Fruit fly (Drosophila melanogaster) whole organism, embryonic: ENCODE results near the gene SMC3.

Experiments
- Aef1 ChIP-seq: fragments of 200-800 bp; sonication (Bioruptor generic); IDR thresholded peaks from 3 replicates; pipeline ENCODE4 v1.3.6; 2022; ENCODE audit warnings: missing biosample characterization, missing genetic modification characterization
- Awh ChIP-seq: fragments of 200-800 bp; sonication (Bioruptor generic); IDR thresholded peaks from 2 replicates; pipeline ENCODE4, ENCODE4 v1.3.6; 2022; ENCODE audit warnings: missing biosample characterization, missing genetic modification characterization
- B-H1 ChIP-seq: fragments of 200-800 bp; sonication (Bioruptor generic); IDR thresholded peaks from 3 replicates; pipeline ENCODE4 v1.3.6; 2022; ENCODE audit warnings: missing biosample characterization, missing genetic modification characterization
- CG10462 ChIP-seq: fragments of 200-800 bp; sonication (Bioruptor generic); optimal IDR thresholded peaks from 2 replicates; lab custom pipeline; 2016; ENCODE audit warnings: missing biosample characterization, missing genetic modification characterization
- CG10959 ChIP-seq: fragments of 200-800 bp; sonication (Bioruptor generic); IDR thresholded peaks from 2 replicates; pipeline ENCODE4 v1.3.6; 2022; ENCODE audit warnings: missing biosample characterization, missing genetic modification characterization
- CG11696 ChIP-seq: fragments of 200-800 bp; sonication (Bioruptor generic); IDR thresholded peaks from 2 replicates; pipeline ENCODE4 v1.3.6; 2022; ENCODE audit warnings: missing biosample characterization, missing genetic modification characterization
- CG12071 ChIP-seq: fragments of 200-800 bp; sonication (Bioruptor generic); optimal IDR thresholded peaks from 3 replicates; lab custom pipeline; 2018; ENCODE audit warnings: missing biosample characterization, mild to moderate bottlenecking, missing genetic modification characterization
- CG14050 ChIP-seq: fragments of 200-800 bp; sonication (Bioruptor generic); IDR thresholded peaks from 3 replicates; pipeline ENCODE4 v1.3.6; 2022; ENCODE audit warnings: missing biosample characterization, missing genetic modification characterization
- CG15514 ChIP-seq: fragments of 200-800 bp; sonication (Bioruptor generic); optimal IDR thresholded peaks from 3 replicates; lab custom pipeline; 2017; ENCODE audit warnings: missing biosample characterization, missing genetic modification characterization, mild to moderate bottlenecking, moderate library complexity, missing genetic modification reagents
- CG17359 ChIP-seq: fragments of 200-800 bp; sonication (Bioruptor generic); optimal IDR thresholded peaks from 3 replicates; lab custom pipeline; 2018; ENCODE audit warnings: missing biosample characterization, mild to moderate bottlenecking, missing genetic modification characterization, moderate library complexity
- CG17361 ChIP-seq: fragments of 200-800 bp; sonication (Bioruptor generic); IDR thresholded peaks from 3 replicates; pipeline ENCODE4 v1.3.6; 2022; ENCODE audit warnings: missing biosample characterization, missing genetic modification characterization
- CG17385 ChIP-seq: fragments of 200-800 bp; sonication (Bioruptor generic); optimal IDR thresholded peaks from 3 replicates; lab custom pipeline; 2018; ENCODE audit warnings: missing biosample characterization, mild to moderate bottlenecking, missing genetic modification characterization
- CG2202 ChIP-seq: fragments of 200-800 bp; sonication (Bioruptor generic); optimal IDR thresholded peaks from 2 replicates; lab custom pipeline; 2018; ENCODE audit warnings: missing biosample characterization, mild to moderate bottlenecking, missing genetic modification characterization
- CG30020 ChIP-seq: fragments of 200-800 bp; optimal IDR thresholded peaks from 2 replicates; lab custom pipeline; 2019; ENCODE audit warnings: missing biosample characterization, mild to moderate bottlenecking, missing genetic modification characterization, moderate library complexity
- CG3163 ChIP-seq: fragments of 200-800 bp; sonication (Bioruptor generic); optimal IDR thresholded peaks from 3 replicates; lab custom pipeline; 2016; ENCODE audit warnings: missing biosample characterization, missing genetic modification characterization
- CG3281 ChIP-seq: fragments of 200-800 bp; sonication (Bioruptor generic); optimal IDR thresholded peaks from 3 replicates; lab custom pipeline; 2017; ENCODE audit warnings: missing biosample characterization, mild to moderate bottlenecking, missing genetic modification characterization
- CG3995 ChIP-seq: fragments of 200-800 bp; sonication (Bioruptor generic); optimal IDR thresholded peaks from 3 replicates; lab custom pipeline; 2016; ENCODE audit warnings: missing biosample characterization, missing genetic modification characterization
- CG4707 ChIP-seq: fragments of 200-800 bp; sonication (Bioruptor generic); optimal IDR thresholded peaks from 2 replicates; lab custom pipeline; 2018; ENCODE audit warnings: missing biosample characterization, mild to moderate bottlenecking, missing genetic modification characterization, moderate library complexity
- CG6813 ChIP-seq: fragments of 200-800 bp; sonication (Bioruptor generic); optimal IDR thresholded peaks from 2 replicates; lab custom pipeline; 2017; ENCODE audit warnings: missing biosample characterization, missing genetic modification characterization, mild to moderate bottlenecking, moderate library complexity, missing genetic modification reagents
- CG7271 ChIP-seq: fragments of 200-800 bp; sonication (Bioruptor generic); optimal IDR thresholded peaks from 2 replicates; lab custom pipeline; 2018; ENCODE audit warnings: missing biosample characterization, mild to moderate bottlenecking, missing genetic modification characterization, moderate library complexity
- CG7372 ChIP-seq: fragments of 200-800 bp; sonication (Bioruptor generic); IDR thresholded peaks from 2 replicates; pipeline ENCODE4 v1.3.6; 2022; ENCODE audit warnings: missing biosample characterization, missing genetic modification characterization
- CG7745 ChIP-seq: fragments of 200-800 bp; sonication (Bioruptor generic); optimal IDR thresholded peaks from 2 replicates; lab custom pipeline; 2018; ENCODE audit warnings: missing biosample characterization, mild to moderate bottlenecking, missing genetic modification characterization, moderate library complexity
- CG8765 ChIP-seq: fragments of 200-800 bp; sonication (Bioruptor generic); IDR thresholded peaks from 2 replicates; pipeline ENCODE4 v1.3.6; 2022; ENCODE audit warnings: missing biosample characterization, missing genetic modification characterization
- CHES-1-like ChIP-seq: fragments of 200-800 bp; sonication (Bioruptor generic); optimal IDR thresholded peaks from 2 replicates; lab custom pipeline; 2016; ENCODE audit warnings: missing biosample characterization, missing genetic modification characterization
- CrebB ChIP-seq: fragments of 200-800 bp; sonication (Bioruptor generic); optimal IDR thresholded peaks from 3 replicates; lab custom pipeline; 2018; ENCODE audit warnings: missing biosample characterization, mild to moderate bottlenecking, missing genetic modification characterization
- ERR ChIP-seq: fragments of 200-800 bp; sonication (Bioruptor generic); optimal IDR thresholded peaks from 2 replicates; lab custom pipeline; 2016; ENCODE audit warnings: missing biosample characterization, missing genetic modification characterization
- HmgD ChIP-seq: fragments of 200-800 bp; sonication (Bioruptor generic); optimal IDR thresholded peaks from 3 replicates; lab custom pipeline; 2016; ENCODE audit warnings: missing biosample characterization, missing genetic modification characterization
- Hmr ChIP-seq: fragments of 200-800 bp; sonication (Bioruptor generic); optimal IDR thresholded peaks from 3 replicates; lab custom pipeline; 2017; ENCODE audit warnings: mild to moderate bottlenecking, missing biosample characterization, missing genetic modification reagents, missing genetic modification characterization
- Lhr ChIP-seq: fragments of 200-800 bp; sonication (Bioruptor generic); optimal IDR thresholded peaks from 3 replicates; lab custom pipeline; 2017; ENCODE audit warnings: mild to moderate bottlenecking, missing biosample characterization, missing genetic modification reagents, missing genetic modification characterization
- Lim3 ChIP-seq: fragments of 200-800 bp; sonication (Bioruptor generic); IDR thresholded peaks from 2 replicates; pipeline ENCODE4 v1.3.6; 2022; ENCODE audit warnings: missing biosample characterization, missing genetic modification characterization
- Side ChIP-seq: fragments of 200-800 bp; sonication (Bioruptor generic); optimal IDR thresholded peaks from 2 replicates; lab custom pipeline; 2016; ENCODE audit warnings: missing biosample characterization, missing genetic modification characterization
- Sry-β ChIP-seq: fragments of 200-800 bp; sonication (Bioruptor generic); optimal IDR thresholded peaks from 2 replicates; lab custom pipeline; 2018; ENCODE audit warnings: missing biosample characterization, mild to moderate bottlenecking, missing genetic modification characterization, moderate library complexity
- Trl ChIP-seq, 3 experiments: fragments of >200 bp in 2 of 3; fragments of 200-800 bp in 1 of 3; sonication (Bioruptor generic) in 1 of 3; optimal IDR thresholded peaks; 2 replicates in 1 of 3; 3 replicates in 2 of 3; lab custom pipeline; 2016 to 2017; ENCODE audit warnings: missing biosample characterization in 1 of 3, missing genetic modification characterization in 1 of 3
- ac ChIP-seq: fragments of 200-800 bp; sonication (Bioruptor generic); optimal IDR thresholded peaks from 3 replicates; lab custom pipeline; 2017; ENCODE audit warnings: missing biosample characterization, mild to moderate bottlenecking, missing genetic modification characterization
- amos ChIP-seq: fragments of 200-800 bp; sonication (Bioruptor generic); IDR thresholded peaks from 2 replicates; pipeline ENCODE4 v1.3.6; 2022; ENCODE audit warnings: missing biosample characterization, missing genetic modification characterization; ENCODE audit not compliant: partially characterized antibody
- ci ChIP-seq: fragments of 200-800 bp; sonication (Bioruptor generic); IDR thresholded peaks from 3 replicates; pipeline ENCODE4 v1.3.6; 2022; ENCODE audit warnings: missing biosample characterization, missing genetic modification characterization
- dpn ChIP-seq, 2 experiments: fragments of 200-800 bp; sonication (Bioruptor generic); optimal IDR thresholded peaks; 3 replicates each; lab custom pipeline; 2016; ENCODE audit warnings: missing biosample characterization in 2 of 2, missing genetic modification characterization in 2 of 2
- exex ChIP-seq: fragments of 200-800 bp; sonication (Bioruptor generic); optimal IDR thresholded peaks from 4 replicates; lab custom pipeline; 2018; ENCODE audit warnings: missing biosample characterization, mild to moderate bottlenecking, missing genetic modification characterization, moderate library complexity
- gcm ChIP-seq: fragments of 200-800 bp; sonication (Bioruptor generic); optimal IDR thresholded peaks from 2 replicates; lab custom pipeline; 2019; ENCODE audit warnings: missing biosample characterization, mild to moderate bottlenecking, missing genetic modification characterization, moderate library complexity
- gfzf ChIP-seq: fragments of 200-800 bp; sonication (Bioruptor generic); optimal IDR thresholded peaks from 2 replicates; lab custom pipeline; 2016; ENCODE audit warnings: missing biosample characterization, mild to moderate bottlenecking, missing genetic modification characterization, moderate library complexity
- hbn ChIP-seq: fragments of 200-800 bp; sonication (Bioruptor generic); IDR thresholded peaks from 2 replicates; pipeline ENCODE4 v1.3.6; 2022; ENCODE audit warnings: missing biosample characterization, missing genetic modification characterization; ENCODE audit not compliant: partially characterized antibody
- jigr1 ChIP-seq: fragments of 200-800 bp; sonication (Bioruptor generic); IDR thresholded peaks from 3 replicates; pipeline ENCODE4 v1.3.6; 2022; ENCODE audit warnings: missing biosample characterization, missing genetic modification characterization
- lola ChIP-seq, 3 experiments: fragments of >200 bp in 2 of 3; fragments of 200-800 bp in 1 of 3; sonication (Bioruptor generic) in 1 of 3; optimal IDR thresholded peaks; 2 replicates each; lab custom pipeline; 2017 to 2019; ENCODE audit warnings: missing biosample characterization in 3 of 3, missing genetic modification characterization in 3 of 3, mild to moderate bottlenecking in 1 of 3, moderate library complexity in 1 of 3
- pita ChIP-seq: fragments of 200-800 bp; sonication (Bioruptor generic); optimal IDR thresholded peaks from 2 replicates; lab custom pipeline; 2017; ENCODE audit warnings: missing biosample characterization, mild to moderate bottlenecking, missing genetic modification characterization
- pros ChIP-seq: fragments of 200-800 bp; sonication (Bioruptor generic); optimal IDR thresholded peaks from 3 replicates; lab custom pipeline; 2019; ENCODE audit warnings: missing biosample characterization, mild to moderate bottlenecking, missing genetic modification characterization, moderate library complexity
- row ChIP-seq: fragments of 200-800 bp; sonication (Bioruptor generic); IDR thresholded peaks from 3 replicates; pipeline ENCODE4 v1.3.6; 2022; ENCODE audit warnings: missing biosample characterization, missing genetic modification characterization
- so ChIP-seq: fragments of 200-800 bp; sonication (Bioruptor generic); IDR thresholded peaks from 3 replicates; pipeline ENCODE4 v1.3.6; 2022; ENCODE audit warnings: missing biosample characterization, missing genetic modification characterization

SMC3 gene

dm6 chrX:16637594-16638485 is 44.6 kb upstream of the SMC3 start, which contains the start of gene RpS19a (continued):
- TF ChIP-seq lola (GFP tag; optimal IDR thresholded peaks at IDR 0.05; lab: Kevin White, UChicago) (peak in 1 of 3 experiments; percentile 35), CG3163 (GFP tag; lab: Kevin White, UChicago) (peak; percentile 29), CG8765 (GFP tag; lab: Robert Waterston, UW) (0 out of 2 replicates have a peak, but pooled peaks have one; percentile 11), amos (peak; percentile 3; the same call in 1 of the 2 replicates), CG11696 (GFP tag; lab: Robert Waterston, UW) (peak; percentile 39; the same call in 1 of the 2 replicates), ERR (GFP tag; lab: Kevin White, UChicago) (no peak), pros (peak; percentile 40), Aef1 (GFP tag; lab: Robert Waterston, UW) (peak; percentile 64), CG30020 (peak; percentile 44), CG17361 (GFP tag; lab: Robert Waterston, UW) (peak; percentile 84), jigr1 (GFP tag; lab: Robert Waterston, UW) (no peak), CG10959 (GFP tag; lab: Robert Waterston, UW) (peak; percentile 66), CG4707 (GFP tag; lab: Kevin White, UChicago) (peak; percentile 88), dpn (GFP tag; optimal IDR thresholded peaks at IDR 0.05; lab: Kevin White, UChicago) (peak; percentile 19 to 52), Hmr (GFP tag; lab: Kevin White, UChicago) (peak; percentile 88), pita (GFP tag; lab: Kevin White, UChicago) (no peak), gcm (GFP tag; lab: Kevin White, UChicago) (peak; percentile 67), HmgD (GFP tag; lab: Kevin White, UChicago) (peak; percentile 40), CG2202 (tag; lab: Kevin White, UChicago) (peak; percentile 45), CG7372 (peak; percentile 60; the same call in 1 of the 2 replicates), gfzf (no peak), CG17385 (GFP tag; lab: Kevin White, UChicago) (peak; percentile 85), ac (GFP tag; lab: Kevin White, UChicago) (peak; percentile 75), B-H1 (GFP tag; lab: Robert Waterston, UW) (peak; percentile 48; the same call in 1 of the 3 replicates), hbn (GFP tag; lab: Robert Waterston, UW) (no peak), CG10462 (GFP tag; lab: Kevin White, UChicago) (no peak), CG3281 (GFP tag; lab: Kevin White, UChicago) (peak; percentile 87), CG17359 (peak; percentile 62), ci (GFP tag; lab: Robert Waterston, UW) (peak; percentile 95), Sry-β (peak; percentile 44), CG7745 (peak; percentile 55), CG15514 (GFP tag; lab: Kevin White, UChicago) (peak; percentile 78), Awh (GFP tag; lab: Robert Waterston, UW) (peak; percentile 75), CrebB (peak; percentile 87), CG12071 (GFP tag; lab: Kevin White, UChicago) (peak; percentile 92), Side (GFP tag; lab: Kevin White, UChicago) (peak; percentile 65), exex (peak; percentile 55), Trl (optimal IDR thresholded peaks at IDR 0.05; lab: Kevin White, UChicago) (peak in 1 of 2 experiments; percentile 56), Trl (GFP tag; optimal IDR thresholded peaks at IDR 0.05; lab: Kevin White, UChicago) (peak; percentile 58), so (GFP tag; lab: Robert Waterston, UW) (peak; percentile 75), CG14050 (GFP tag; lab: Robert Waterston, UW) (peak; percentile 49; the same call in 2 of the 3 replicates), row (GFP tag; lab: Robert Waterston, UW) (peak; percentile 24; the same call in 1 of the 3 replicates), CG7271 (tag; lab: Kevin White, UChicago) (peak; percentile 77), Lim3 (GFP tag; lab: Robert Waterston, UW) (no peak), CG3995 (GFP tag; lab: Kevin White, UChicago) (peak; percentile 25), CG6813 (GFP tag; lab: Kevin White, UChicago) (peak; percentile 88), CHES-1-like (GFP tag; lab: Kevin White, UChicago) (no peak), Lhr (GFP tag; lab: Kevin White, UChicago) (peak; percentile 55)
